Fruit fly (Drosophila melanogaster) whole organism, embryonic: ENCODE results near the gene Eig71Ek.

Experiments used
- Bgb ChIP-seq: fragments of 200-800 bp; sonication (Bioruptor generic); IDR thresholded peaks from 2 replicates; pipeline ENCODE4 v1.3.6; 2022; ENCODE audit warnings: missing biosample characterization, missing genetic modification characterization; ENCODE audit not compliant: partially characterized antibody
- CG14965 ChIP-seq: fragments of 200-800 bp; sonication (Bioruptor generic); optimal IDR thresholded peaks from 2 replicates; lab custom pipeline; 2016; ENCODE audit warnings: missing biosample characterization, missing genetic modification characterization, borderline replicate concordance
- CG16815 ChIP-seq: fragments of 200-800 bp; sonication (Bioruptor generic); optimal IDR thresholded peaks from 3 replicates; lab custom pipeline; 2017; ENCODE audit warnings: missing biosample characterization, mild to moderate bottlenecking, missing genetic modification characterization
- CG4404 ChIP-seq: fragments of 200-800 bp; sonication (Bioruptor generic); IDR thresholded peaks from 2 replicates; pipeline ENCODE4 v1.3.6; 2022; ENCODE audit warnings: missing biosample characterization, missing genetic modification characterization
- CG8924 ChIP-seq: fragments of 200-800 bp; optimal IDR thresholded peaks from 3 replicates; lab custom pipeline; 2019; ENCODE audit warnings: missing biosample characterization, mild to moderate bottlenecking, missing genetic modification characterization, moderate library complexity
- Hand ChIP-seq: fragments of 200-800 bp; sonication (Bioruptor generic); optimal IDR thresholded peaks from 2 replicates; lab custom pipeline; 2017; ENCODE audit warnings: mild to moderate bottlenecking, missing biosample characterization, missing genetic modification reagents, missing genetic modification characterization
- TFAM ChIP-seq: fragments of 200-800 bp; sonication (Bioruptor generic); optimal IDR thresholded peaks from 2 replicates; lab custom pipeline; 2017; ENCODE audit warnings: missing biosample characterization, missing genetic modification characterization, inconsistent platforms
- fru ChIP-seq: fragments of >200 bp; optimal IDR thresholded peaks from 2 replicates; lab custom pipeline; 2017
- nom ChIP-seq: fragments of 200-800 bp; sonication (Bioruptor generic); optimal IDR thresholded peaks from 2 replicates; lab custom pipeline; 2017; ENCODE audit warnings: missing biosample characterization, missing genetic modification characterization, mild to moderate bottlenecking, moderate library complexity, missing genetic modification reagents
- oc ChIP-seq: fragments of 200-800 bp; sonication (Bioruptor generic); optimal IDR thresholded peaks from 2 replicates; lab custom pipeline; 2018; ENCODE audit warnings: missing biosample characterization, mild to moderate bottlenecking, missing genetic modification characterization, moderate library complexity
- pita ChIP-seq: fragments of 200-800 bp; sonication (Bioruptor generic); optimal IDR thresholded peaks from 2 replicates; lab custom pipeline; 2017; ENCODE audit warnings: missing biosample characterization, mild to moderate bottlenecking, missing genetic modification characterization
- scrt ChIP-seq: fragments of 200-800 bp; sonication (Bioruptor generic); optimal IDR thresholded peaks from 2 replicates; lab custom pipeline; 2018; ENCODE audit warnings: missing biosample characterization, mild to moderate bottlenecking, missing genetic modification characterization, moderate library complexity
- sens ChIP-seq: fragments of 200-800 bp; sonication (Bioruptor generic); peaks from one replicate; lab custom pipeline; 2016; ENCODE audit warnings: missing biosample characterization, missing genetic modification characterization
- ttk ChIP-seq: fragments of 200-800 bp; sonication (Bioruptor generic); IDR thresholded peaks from 2 replicates; pipeline ENCODE4 v2.1.2; 2022; ENCODE audit warnings: missing biosample characterization, missing genetic modification characterization

DNA sequence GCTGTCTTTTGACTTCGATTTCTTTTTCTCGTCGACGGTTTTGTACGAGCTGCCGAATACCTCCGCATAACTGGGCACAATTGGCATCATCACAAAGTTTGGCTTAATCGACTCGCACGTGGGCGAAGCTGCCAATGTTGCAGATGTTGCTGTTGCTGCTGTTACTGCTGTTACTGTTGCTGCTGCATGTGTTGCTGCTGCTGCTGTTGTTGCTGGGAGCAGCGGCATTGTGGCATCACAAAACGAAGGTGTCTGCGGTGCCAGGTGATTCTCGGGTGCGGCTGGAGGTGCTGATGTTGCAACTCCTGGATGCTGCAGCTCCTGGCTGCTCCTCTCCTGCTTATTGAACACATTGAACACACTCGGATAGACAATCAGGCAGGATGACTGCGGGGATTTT lies 36.9 kb downstream of the Eig71Ek start:
- TF ChIP-seq CG4404 (GFP tag; lab: Robert Waterston, UW) (no peak), fru (lab: Kevin White, UChicago) (no peak), Hand (no peak), nom (GFP tag; lab: Kevin White, UChicago) (no peak), Bgb (GFP tag; lab: Robert Waterston, UW) (no peak), scrt (no peak), TFAM (no peak), oc (tag; lab: Kevin White, UChicago) (no peak), CG16815 (GFP tag; lab: Kevin White, UChicago) (no peak), ttk (GFP tag; lab: Robert Waterston, UW) (no peak), pita (no peak), CG14965 (GFP tag; lab: Kevin White, UChicago) (no peak), CG8924 (no peak), sens (no peak)
